Worm (Caenorhabditis elegans): ENCODE measurements around the gene dod-6.

ce11 chrIII:10156269-10156668 lies 41.2 kb upstream of the dod-6 start:
- TF ChIP-seq pqm-1 (tag; optimal IDR thresholded peaks at IDR 0.05): no peak
- no peak for TF ChIP-seq egl-13 (tag; optimal IDR thresholded peaks at IDR 0.05)
- no peak for TF ChIP-seq xbp-1 (tag; optimal IDR thresholded peaks at IDR 0.05)
- TF ChIP-seq nhr-12 (tag; optimal IDR thresholded peaks at IDR 0.05): no peak
- TF ChIP-seq mdl-1 (tag; optimal IDR thresholded peaks at IDR 0.05): no peak
- TF ChIP-seq nhr-20 (tag; optimal IDR thresholded peaks at IDR 0.05): no peak
- TF ChIP-seq dpl-1 (GFP tag; optimal IDR thresholded peaks at IDR 0.05): no peak
- no peak for TF ChIP-seq ztf-11 (tag; optimal IDR thresholded peaks at IDR 0.05)
- TF ChIP-seq fkh-10 (GFP tag; optimal IDR thresholded peaks at IDR 0.05): no peak
- no peak for TF ChIP-seq fos-1 (tag; optimal IDR thresholded peaks at IDR 0.05)
- TF ChIP-seq snpc-4 (tag; optimal IDR thresholded peaks at IDR 0.05): no peak
- TF ChIP-seq tbx-2 (tag; optimal IDR thresholded peaks at IDR 0.05): no peak
- no peak for TF ChIP-seq lin-39 (tag; optimal IDR thresholded peaks at IDR 0.05)
